Worm (Caenorhabditis elegans): ENCODE measurements around the gene Y57G11C.14.
A peak's percentile ranks its signal among the peaks of the same experiment; 100 is the strongest.

ce11 chrIV:14836885-14837284 is 37.8 kb downstream of the Y57G11C.14 start, which contains the start of gene Y57G11C.22:
- no peak for TF ChIP-seq hlh-17 (GFP tag; optimal IDR thresholded peaks at IDR 0.05; ENCODE audit: borderline replicate concordance)
- no peak for TF ChIP-seq Y116A8C.19 (tag; optimal IDR thresholded peaks at IDR 0.05; ENCODE audit: borderline replicate concordance)
- TF ChIP-seq skn-1 (tag; optimal IDR thresholded peaks at IDR 0.05): no peak
- no peak for TF ChIP-seq unc-130 (tag; optimal IDR thresholded peaks at IDR 0.05)
- no peak for TF ChIP-seq aha-1 (tag; optimal IDR thresholded peaks at IDR 0.05)
- no peak for TF ChIP-seq ceh-8 (GFP tag; optimal IDR thresholded peaks at IDR 0.05)
- TF ChIP-seq hlh-4 (tag; optimal IDR thresholded peaks at IDR 0.05): no peak
- TF ChIP-seq vab-15 (tag; optimal IDR thresholded peaks at IDR 0.05): no peak
- no peak for TF ChIP-seq unc-62 (GFP tag; optimal IDR thresholded peaks at IDR 0.05)
- TF ChIP-seq ztf-11 (tag; optimal IDR thresholded peaks at IDR 0.05): no peak
- TF ChIP-seq egl-27 (tag; optimal IDR thresholded peaks at IDR 0.05): no peak
- peak in 1 of 3 experiments; percentile 26 for TF ChIP-seq dpl-1 (GFP tag; optimal IDR thresholded peaks at IDR 0.05)
- no peak for TF ChIP-seq nhr-11 (tag; optimal IDR thresholded peaks at IDR 0.05)
